Worm (Caenorhabditis elegans): ENCODE results near the gene ric-3.

ric-3 gene

DNA sequence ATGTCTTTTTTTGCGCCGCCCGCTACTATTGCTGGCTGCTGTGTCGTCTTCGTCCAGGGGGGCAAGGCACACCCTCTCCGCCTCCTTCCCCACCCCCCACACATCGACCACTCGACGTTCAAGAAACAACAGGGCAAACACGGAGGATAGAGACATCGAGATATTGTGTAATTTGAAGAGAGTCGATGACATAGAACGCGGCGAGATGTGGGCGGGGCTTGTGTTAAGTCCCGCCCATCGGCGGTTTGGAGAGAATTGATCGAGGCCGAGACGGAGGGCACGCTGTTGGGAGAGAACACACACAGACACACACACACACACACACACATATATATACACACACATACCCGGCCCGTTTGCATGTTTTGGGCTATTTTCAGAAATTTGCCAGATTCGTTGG is 27.5 kb downstream of the ric-3 start (continued):
- TF ChIP-seq T26A8.4 (GFP tag; IDR thresholded peaks at IDR 0.05) (peak; percentile 41), lin-39 (tag; optimal IDR thresholded peaks at IDR 0.05) (no peak), unc-130 (GFP tag; optimal IDR thresholded peaks at IDR 0.05) (no peak), daf-8 (GFP tag; IDR thresholded peaks at IDR 0.05) (no peak), Y5F2A.4 (GFP tag; optimal IDR thresholded peaks at IDR 0.05) (no peak), hlh-30 (tag; optimal IDR thresholded peaks at IDR 0.05; ENCODE audit: insufficient read depth) (peak; percentile 79), lsy-2 (tag; optimal IDR thresholded peaks at IDR 0.05) (peak; percentile 29 to 74), nhr-77 (tag; optimal IDR thresholded peaks at IDR 0.05) (peak; percentile 37), F49E8.2 (tag; optimal IDR thresholded peaks at IDR 0.05; ENCODE audit: borderline replicate concordance) (no peak), nhr-25 (tag; optimal IDR thresholded peaks at IDR 0.05; ENCODE audit: borderline replicate concordance, insufficient read depth) (peak; percentile 73), vab-7 (GFP tag; IDR thresholded peaks at IDR 0.05) (no peak), Y75B8A.6 (GFP tag; IDR thresholded peaks at IDR 0.05) (no peak), mdt-29 (GFP tag; IDR thresholded peaks at IDR 0.05) (no peak), ceh-82 (tag; optimal IDR thresholded peaks at IDR 0.05) (no peak), daf-16 (GFP tag; optimal IDR thresholded peaks at IDR 0.05) (peak; percentile 25 to 57), daf-16 (tag; optimal IDR thresholded peaks at IDR 0.05) (peak; percentile 72), pqm-1 (tag; optimal IDR thresholded peaks at IDR 0.05) (no peak), lin-29 (GFP tag; IDR thresholded peaks at IDR 0.05) (no peak), ztf-7 (tag; optimal IDR thresholded peaks at IDR 0.05) (peak; percentile 31), nhr-102 (tag; optimal IDR thresholded peaks at IDR 0.05) (peak; percentile 52), jun-1 (tag; optimal IDR thresholded peaks at IDR 0.05) (peak; percentile 11), T20F7.1 (GFP tag; optimal IDR thresholded peaks at IDR 0.05) (peak; percentile 15), ceh-28 (tag; optimal IDR thresholded peaks at IDR 0.05) (peak; percentile 45), pha-4 (GFP tag; IDR thresholded peaks at IDR 0.05) (peak; percentile 22; the same call in 1 of the 2 replicates), pha-4 (tag; optimal IDR thresholded peaks at IDR 0.05) (no peak), tag-97 (GFP tag; IDR thresholded peaks at IDR 0.05) (no peak), madf-5 (GFP tag; IDR thresholded peaks at IDR 0.05) (no peak), skn-1 (tag; optimal IDR thresholded peaks at IDR 0.05) (no peak), snpc-4 (tag; optimal IDR thresholded peaks at IDR 0.05) (no peak), Y48G9A.11 (GFP tag; IDR thresholded peaks at IDR 0.05) (no peak), F26F4.8 (GFP tag; conservative IDR thresholded peaks at IDR 0.05) (no peak), php-3 (GFP tag; IDR thresholded peaks at IDR 0.05) (0 out of 2 replicates have a peak, but pooled peaks have one; percentile 36), Y105C5A.15 (GFP tag; IDR thresholded peaks at IDR 0.05) (no peak), saeg-2 (GFP tag; IDR thresholded peaks at IDR 0.05) (no peak), ztf-11 (tag; optimal IDR thresholded peaks at IDR 0.05) (no peak), mxl-3 (GFP tag; optimal IDR thresholded peaks at IDR 0.05) (peak; percentile 82), ctbp-1 (GFP tag; IDR thresholded peaks at IDR 0.05) (peak; percentile 70), zip-2 (tag; optimal IDR thresholded peaks at IDR 0.05) (no peak), ceh-62 (tag; optimal IDR thresholded peaks at IDR 0.05) (no peak), arid-1 (GFP tag; conservative IDR thresholded peaks at IDR 0.05) (peak; percentile 57), dpl-1 (GFP tag; optimal IDR thresholded peaks at IDR 0.05) (peak; percentile 46), mxl-2 (GFP tag; conservative IDR thresholded peaks at IDR 0.05) (no peak)

DNA sequence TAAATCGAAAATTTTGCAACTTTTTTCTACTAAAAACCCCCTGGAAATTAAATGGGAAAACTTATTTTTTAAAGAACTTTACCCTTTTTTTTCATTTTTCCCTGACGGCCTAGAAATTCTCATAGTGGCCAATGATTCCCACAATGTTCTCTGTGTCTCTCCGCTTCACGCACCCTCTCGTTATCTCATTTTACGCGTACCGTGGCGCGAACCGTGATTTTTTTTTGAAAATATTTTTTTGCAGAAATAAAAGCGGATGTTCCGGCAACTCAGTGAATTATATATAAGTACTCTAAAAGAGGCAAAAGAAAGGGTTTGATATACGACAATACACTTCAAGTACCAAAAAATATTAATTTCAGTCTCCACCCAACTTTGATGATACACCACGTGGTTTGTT is 28.3 kb downstream of the ric-3 start, which contains the start of gene C06A6.2:
C06A6.2 (plus strand) TSS at position 237 of the 400 bp plus-strand sequence.
- TF ChIP-seq nhr-48 (tag; optimal IDR thresholded peaks at IDR 0.05): no peak
- TF ChIP-seq zip-11 (GFP tag; IDR thresholded peaks at IDR 0.05): no peak
- peak; percentile 3 for TF ChIP-seq hlh-30 (tag; optimal IDR thresholded peaks at IDR 0.05; ENCODE audit: insufficient read depth)
- TF ChIP-seq Y105C5A.15 (GFP tag; IDR thresholded peaks at IDR 0.05): no peak
- TF ChIP-seq mes-2 (tag; optimal IDR thresholded peaks at IDR 0.05; ENCODE audit: poor library complexity, severe bottlenecking): peak; percentile 29
- TF ChIP-seq mxl-3 (GFP tag; optimal IDR thresholded peaks at IDR 0.05): no peak
- TF ChIP-seq zip-2 (tag; optimal IDR thresholded peaks at IDR 0.05): no peak
- TF ChIP-seq set-16 (GFP tag; IDR thresholded peaks at IDR 0.05): no peak
- no peak for TF ChIP-seq hmg-1.1 (GFP tag; IDR thresholded peaks at IDR 0.05)
- TF ChIP-seq dve-1 (tag; optimal IDR thresholded peaks at IDR 0.05; ENCODE audit: insufficient read depth): no peak
